Fruit fly (Drosophila melanogaster): ENCODE measurements around the gene fusl.
A peak's percentile ranks its signal among the peaks of the same experiment; 100 is the strongest.

Gene fusl

DNA sequence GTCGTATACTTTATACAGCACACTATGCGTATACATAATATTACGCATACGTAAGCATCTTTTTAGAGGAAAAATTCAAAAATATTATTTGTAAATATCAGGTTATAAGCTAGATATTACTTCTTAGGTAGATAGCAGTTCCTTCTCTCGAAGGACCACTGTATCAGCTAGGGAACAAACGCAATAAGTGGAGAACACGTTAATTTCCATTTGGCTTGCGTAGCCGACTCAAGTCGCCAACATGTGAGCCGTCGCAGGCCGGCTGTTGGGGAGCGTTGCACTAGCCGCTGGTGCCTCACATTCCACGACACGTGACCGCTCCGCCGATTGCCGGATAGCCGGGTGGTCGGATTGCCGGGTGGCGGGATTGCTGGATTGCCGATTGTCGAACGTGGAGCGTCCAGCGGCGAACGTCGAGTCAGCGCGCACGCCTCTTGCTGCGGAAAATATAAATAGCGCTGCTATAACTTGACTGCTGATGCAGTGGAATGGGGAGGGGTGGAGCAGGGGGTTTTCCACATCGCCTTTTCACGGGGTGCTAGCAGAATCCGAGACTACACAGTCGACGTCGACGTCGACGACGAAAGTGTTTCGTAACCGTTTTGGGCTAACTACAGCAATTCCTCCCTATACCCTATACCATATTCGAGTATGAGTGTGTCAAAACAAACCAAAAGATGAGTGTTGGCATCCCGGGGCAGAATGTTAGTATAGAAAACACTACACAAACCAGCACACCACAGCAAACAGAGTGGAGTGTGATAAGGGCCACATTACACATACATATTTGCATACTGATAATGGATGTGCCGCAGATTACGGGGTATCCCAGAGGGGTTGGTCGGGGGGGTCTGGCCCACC is 34.6 kb downstream of the fusl start:
- no peak for TF ChIP-seq noc (tag; optimal IDR thresholded peaks at IDR 0.05)

DNA sequence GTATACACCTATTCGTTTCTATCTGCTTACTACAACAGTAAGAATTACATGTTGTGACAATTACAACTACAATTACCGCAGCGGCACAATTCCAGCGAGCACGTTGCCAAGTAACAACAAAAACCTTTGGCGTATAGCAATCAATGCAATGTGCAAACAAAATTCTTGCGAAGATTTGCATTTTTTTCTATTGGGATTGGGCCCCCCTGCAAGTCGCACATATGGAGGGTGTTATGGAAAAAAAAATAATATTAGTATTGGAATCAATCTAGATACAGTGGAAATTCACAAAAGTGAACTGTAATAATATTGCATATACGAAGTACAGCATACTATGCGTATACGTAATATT is 35.2 kb downstream of the fusl start:
- TF ChIP-seq noc (tag; optimal IDR thresholded peaks at IDR 0.05) = no peak

DNA sequence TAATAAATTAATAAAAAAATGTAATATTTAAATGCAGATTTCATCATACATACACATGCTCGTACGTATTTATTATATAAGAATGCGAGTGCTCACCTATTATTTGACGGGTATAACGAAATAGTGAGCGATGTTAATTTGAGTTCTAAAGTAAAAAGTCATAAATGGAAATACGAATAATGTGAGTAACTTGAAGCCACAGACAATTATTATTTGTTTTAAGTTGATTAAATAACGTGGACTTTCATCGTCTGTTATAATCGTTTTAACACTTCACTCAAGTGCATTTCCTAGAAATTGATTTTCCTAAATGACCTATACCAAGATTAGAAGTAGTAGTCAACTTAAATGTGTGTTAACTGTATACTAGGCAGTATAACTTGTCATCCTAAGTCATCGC is 35.6 kb downstream of the fusl start:
- no peak for TF ChIP-seq noc (tag; optimal IDR thresholded peaks at IDR 0.05)

DNA sequence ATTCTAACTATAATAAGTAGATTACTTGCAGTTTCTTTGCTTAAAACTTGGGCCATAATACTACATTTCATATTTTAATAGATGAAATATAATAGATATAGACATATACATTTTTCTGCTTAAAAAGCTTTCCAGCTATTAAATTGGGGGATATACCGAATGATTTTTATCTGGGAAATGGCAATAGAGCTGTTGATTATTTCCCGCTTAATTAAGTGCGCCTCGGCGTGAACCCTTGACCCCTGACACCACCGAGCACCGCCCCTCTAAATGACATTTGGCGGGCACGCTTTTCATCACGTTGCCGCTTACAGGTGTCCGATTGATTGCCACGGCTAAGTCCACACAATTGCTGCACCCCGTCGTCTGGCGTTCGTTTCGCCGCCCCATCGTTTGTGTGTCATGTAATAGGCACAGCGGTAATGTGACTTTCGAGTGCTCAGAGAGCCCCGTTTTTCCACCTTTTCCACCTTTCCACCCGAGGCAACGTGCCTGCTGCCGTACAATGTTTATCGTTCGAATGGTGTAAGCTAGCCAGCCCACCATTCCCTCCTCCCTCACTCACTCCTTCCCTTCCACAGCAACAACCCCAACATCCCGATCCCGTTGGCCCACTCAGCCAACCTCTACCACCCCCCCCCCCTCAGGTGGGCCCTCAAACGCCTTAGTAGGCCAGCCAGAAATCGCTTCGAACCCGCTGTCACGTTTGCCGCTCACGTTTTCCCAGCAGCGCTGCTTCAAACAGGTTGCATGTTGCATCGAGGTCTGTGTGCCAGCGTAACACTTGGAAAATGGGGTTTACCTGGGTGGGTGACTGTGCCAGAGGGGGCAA is 36.9 kb downstream of the fusl start:
- no peak for TF ChIP-seq noc (tag; optimal IDR thresholded peaks at IDR 0.05)

DNA sequence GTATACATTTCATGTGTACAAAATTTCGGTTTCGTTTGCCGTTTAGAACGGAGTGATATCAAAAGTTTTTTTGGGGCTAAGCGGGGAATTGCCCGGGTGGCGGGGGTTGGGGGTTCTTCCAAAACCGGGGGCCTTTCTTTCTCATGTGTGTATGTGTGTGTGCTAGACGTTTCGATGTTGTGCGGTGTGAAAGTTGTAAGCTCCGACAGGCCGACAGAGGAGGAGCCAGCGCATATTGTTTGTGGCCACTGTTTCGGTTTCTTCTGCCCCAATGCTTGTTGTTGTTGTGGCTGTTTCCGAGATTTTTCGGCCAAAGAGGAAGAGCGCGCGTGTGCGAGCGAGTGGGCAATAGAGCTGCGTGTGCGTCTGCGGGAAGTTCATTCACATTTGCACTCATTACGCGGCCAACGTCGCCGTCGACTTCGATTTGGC is 37.6 kb downstream of the fusl start:
- TF ChIP-seq noc (tag; optimal IDR thresholded peaks at IDR 0.05) = no peak

DNA sequence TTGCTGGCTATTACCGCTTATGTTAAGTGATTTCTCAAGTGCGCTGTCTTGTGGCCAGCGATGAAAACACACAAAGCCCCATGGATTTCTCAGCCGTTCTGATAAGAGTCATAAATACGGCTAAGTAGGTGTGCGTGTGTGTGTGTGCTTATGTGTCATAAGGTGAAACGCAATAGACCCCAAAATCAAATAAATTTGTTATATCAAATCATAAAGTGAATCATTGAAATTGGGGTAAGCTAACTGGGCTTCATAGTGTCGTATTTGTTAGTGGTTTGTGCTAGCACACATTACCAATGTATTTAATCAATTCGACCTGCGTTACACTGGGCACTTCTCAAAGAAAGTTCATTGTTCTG is 38.3 kb downstream of the fusl start:
- no peak for TF ChIP-seq noc (tag; optimal IDR thresholded peaks at IDR 0.05)

DNA sequence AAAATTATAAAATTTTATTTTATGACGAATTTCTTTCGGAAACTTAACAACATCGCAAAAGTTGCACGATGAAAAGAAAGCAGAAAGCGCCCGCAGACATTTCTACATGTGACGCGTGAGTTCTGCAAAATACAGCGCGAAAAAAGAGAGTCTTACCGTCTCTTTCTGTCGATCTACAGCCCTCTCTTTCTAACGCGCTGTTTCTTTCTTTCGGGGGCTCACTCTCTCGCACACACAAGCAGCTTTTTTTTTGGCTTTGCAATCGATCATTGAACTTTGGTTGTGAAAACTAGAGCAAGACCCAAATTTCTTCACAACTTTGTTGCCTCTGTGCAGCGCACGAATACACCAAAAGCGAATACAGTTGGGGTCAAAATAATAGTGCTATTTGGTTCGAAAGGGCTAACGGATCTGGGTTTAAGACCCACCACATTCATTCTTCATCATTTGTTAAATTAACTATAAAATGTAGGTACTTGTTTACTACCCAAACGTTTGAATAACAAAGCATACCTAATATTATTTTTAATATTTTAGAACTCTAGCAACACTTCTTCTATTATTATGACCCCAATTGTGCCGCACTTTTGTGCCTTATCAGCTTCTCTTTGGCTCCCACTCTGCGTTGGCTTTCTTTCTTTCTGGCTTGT is 38.8 kb downstream of the fusl start:
- peak; percentile 95 for TF ChIP-seq noc (tag; optimal IDR thresholded peaks at IDR 0.05)

DNA sequence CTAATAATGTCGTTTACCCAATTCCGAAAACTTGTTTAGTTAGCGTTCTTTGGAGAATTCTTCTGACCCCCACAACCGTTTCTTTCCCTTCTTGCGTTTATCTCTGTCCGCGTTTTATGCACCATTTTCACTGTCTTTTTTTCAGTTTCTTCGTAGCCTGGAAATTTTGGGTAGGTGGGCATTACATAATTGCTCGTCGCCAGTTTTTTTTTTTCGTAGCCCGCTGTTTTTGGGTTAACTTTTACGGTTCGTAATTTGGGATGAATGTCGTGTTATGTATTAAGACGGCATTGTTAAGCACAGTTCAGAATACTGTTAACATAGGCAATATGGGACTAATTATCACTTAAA is 39.9 kb downstream of the fusl start:
- TF ChIP-seq noc (tag; optimal IDR thresholded peaks at IDR 0.05) = no peak

DNA sequence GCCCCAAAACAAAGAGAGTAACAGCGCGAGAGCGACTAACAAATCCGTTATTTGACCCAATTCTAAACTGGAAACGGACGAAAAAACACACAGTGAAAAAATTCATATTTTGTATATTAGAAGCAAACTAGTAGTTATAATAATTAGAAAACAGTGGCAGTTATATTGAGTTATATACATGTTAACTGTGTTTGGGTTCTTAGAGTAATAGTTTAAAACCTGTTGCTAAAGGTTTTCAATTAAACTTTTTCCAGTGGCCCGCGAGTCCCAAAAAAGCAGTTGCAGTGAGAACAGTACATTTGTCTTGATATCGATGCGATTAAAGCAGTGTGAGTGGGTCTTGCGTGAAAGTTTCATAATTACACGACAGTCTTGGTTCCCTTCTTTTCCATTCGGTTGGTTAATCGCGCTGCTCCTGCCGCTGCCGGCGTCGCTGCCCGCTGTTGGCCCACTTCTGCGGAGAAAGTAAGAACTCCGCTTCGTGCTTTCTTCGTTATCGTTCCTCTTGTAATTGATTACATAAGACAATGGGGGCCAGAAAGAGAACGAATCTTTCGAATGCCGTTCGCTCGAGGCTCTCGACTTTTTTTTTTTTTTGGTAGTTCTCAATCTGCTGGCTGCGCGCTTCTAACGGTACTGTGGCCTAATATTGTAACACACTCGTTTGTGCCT is 40.4 kb downstream of the fusl start:
- no peak for TF ChIP-seq noc (tag; optimal IDR thresholded peaks at IDR 0.05)

DNA sequence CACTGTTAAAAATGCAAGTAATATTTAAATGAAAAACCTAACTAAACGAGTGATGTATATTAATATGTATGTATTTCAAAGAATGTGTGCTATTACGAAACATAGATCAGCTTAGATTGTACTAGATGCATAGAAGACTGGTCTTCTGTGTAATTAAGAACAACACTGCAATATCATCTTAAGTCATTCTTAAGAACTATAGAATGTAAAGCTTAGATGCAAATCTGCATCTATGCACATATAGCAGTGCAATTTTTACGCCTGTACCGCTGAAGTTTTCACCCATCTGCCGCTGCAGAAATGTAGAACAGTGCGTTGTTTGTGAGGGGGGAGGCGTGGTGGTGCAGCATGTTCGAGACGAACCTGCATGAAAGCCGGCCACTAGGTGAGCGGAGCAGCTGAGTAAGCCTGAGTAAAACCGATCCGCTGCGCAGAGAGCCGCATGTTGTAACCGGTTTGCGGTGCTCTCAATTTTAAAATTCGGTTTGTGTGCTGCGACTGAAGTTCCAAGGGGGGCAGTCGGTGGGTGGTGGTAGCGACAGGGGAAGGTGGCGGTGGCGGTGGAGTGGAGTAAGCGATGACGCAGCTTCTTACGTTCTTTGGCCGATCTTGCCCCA is 41.1 kb downstream of the fusl start:
- no peak for TF ChIP-seq noc (tag; optimal IDR thresholded peaks at IDR 0.05)

DNA sequence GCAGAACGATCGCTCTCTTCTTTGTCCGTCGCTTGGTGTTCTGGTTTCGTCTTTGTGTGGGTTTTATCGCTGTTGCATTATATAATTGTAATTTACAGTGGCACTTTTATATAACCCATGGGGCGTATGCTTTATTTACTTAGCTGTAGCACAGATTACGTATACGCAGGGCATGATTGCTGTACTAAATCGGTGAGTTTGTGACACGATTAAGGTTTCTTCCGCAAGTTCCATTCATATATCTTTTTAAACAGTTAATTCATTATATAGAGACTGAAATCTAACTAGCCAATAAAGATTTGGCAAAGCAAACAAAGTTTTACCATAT is 42.7 kb downstream of the fusl start:
- no peak for TF ChIP-seq noc (tag; optimal IDR thresholded peaks at IDR 0.05)

DNA sequence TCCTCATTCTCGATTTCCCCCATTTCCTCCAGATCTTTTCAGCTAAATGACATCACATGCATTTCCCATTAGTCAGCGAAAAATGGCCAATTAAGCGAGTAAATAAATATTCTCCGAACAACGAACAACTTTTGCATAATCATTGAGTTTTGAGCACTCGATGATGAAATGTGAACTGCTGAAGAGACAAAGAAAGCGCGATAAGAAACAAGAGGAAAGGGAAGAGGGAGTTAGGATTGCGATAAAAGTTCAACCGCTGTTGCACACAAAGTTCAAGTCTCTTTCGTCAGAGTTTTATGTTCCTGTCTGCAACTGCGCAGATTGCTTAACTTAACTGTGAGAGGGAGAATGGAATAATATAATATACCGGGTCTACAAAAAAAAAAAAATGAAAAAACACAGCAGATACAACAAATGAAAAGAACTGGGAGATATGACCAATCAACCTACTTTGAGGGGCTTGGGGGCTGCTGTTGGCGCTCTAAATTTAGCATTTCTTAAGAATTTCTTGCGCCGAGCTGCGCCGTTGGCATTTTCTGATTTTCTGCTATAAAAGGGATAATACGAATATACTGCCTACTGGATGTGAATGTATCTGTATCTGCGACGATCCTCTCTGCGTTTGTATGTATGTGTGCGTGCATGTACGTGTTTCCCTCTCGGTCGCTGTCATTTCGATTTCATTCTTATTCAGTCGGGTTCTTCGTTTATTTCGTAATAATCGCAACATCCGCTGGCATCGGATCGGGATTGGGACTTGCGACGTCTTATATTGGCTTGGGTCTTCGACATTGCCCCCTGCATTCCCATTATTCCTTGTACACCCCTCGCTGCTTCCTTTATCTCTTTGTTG is 43.3 kb downstream of the fusl start:
- TF ChIP-seq noc (tag; optimal IDR thresholded peaks at IDR 0.05) = no peak

DNA sequence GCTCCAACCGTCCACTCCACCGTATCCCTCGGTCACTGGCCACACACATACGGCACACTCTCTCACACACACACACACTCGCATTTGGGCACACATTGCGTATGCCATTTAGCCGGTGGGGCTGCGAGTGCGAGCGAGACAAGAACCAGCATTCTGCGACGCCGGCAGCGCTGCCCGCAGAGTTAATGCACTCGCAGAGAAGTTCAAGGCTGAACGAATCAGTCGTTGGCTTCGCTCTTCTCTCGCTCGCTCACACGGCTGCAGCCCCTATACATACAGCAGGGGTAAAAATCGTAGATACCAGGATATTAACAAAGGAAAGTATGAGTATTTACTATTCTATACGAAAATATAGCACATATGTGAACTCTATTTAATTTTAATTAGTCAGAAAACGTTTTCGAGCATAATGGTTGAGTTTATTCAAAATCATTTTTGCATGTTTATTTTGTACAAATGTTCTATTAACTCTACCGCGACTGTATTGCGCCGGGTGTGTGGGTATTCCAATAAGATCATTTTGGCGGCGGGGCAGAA is 44.8 kb downstream of the fusl start:
- TF ChIP-seq noc (tag; optimal IDR thresholded peaks at IDR 0.05) = peak; percentile 44

DNA sequence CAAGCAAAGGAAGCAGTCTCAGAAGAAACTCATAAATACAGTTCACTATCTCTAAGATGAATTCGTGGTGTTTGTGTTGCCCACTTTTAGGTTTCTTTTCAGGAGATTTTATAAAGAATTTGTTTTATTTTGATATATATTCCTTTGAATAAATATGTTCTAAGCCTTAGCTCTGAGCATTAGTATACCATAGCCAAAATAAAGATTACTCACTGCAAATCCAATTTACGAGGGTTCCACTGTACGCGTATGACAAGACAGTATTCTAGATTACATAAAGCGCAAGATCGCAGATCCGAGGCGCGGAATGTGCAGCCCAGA is 45.3 kb downstream of the fusl start:
- no peak for TF ChIP-seq noc (tag; optimal IDR thresholded peaks at IDR 0.05)
